Fruit fly (Drosophila melanogaster) whole organism, embryonic: ENCODE data around the gene barr.
A peak's percentile ranks its signal among the peaks of the same experiment; 100 is the strongest.

ENCODE experiments used
- Aef1 ChIP-seq: fragments of 200-800 bp; sonication (Bioruptor generic); IDR thresholded peaks from 3 replicates; pipeline ENCODE4 v1.3.6; 2022; ENCODE audit warnings: missing biosample characterization, missing genetic modification characterization
- Bgb ChIP-seq: fragments of 200-800 bp; sonication (Bioruptor generic); IDR thresholded peaks from 2 replicates; pipeline ENCODE4 v1.3.6; 2022; ENCODE audit warnings: missing biosample characterization, missing genetic modification characterization; ENCODE audit not compliant: partially characterized antibody
- CG10321 ChIP-seq: fragments of 200-800 bp; sonication (Bioruptor generic); IDR thresholded peaks from 2 replicates; pipeline ENCODE4 v1.3.6; 2022; ENCODE audit warnings: missing biosample characterization, missing genetic modification characterization
- CG11085 ChIP-seq: fragments of 200-800 bp; sonication (Bioruptor generic); IDR thresholded peaks from 2 replicates; pipeline ENCODE4 v1.3.6; 2022; ENCODE audit warnings: missing biosample characterization, missing genetic modification characterization
- CG11504 ChIP-seq: fragments of 200-800 bp; sonication (Bioruptor generic); optimal IDR thresholded peaks from 3 replicates; lab custom pipeline; 2019; ENCODE audit warnings: missing biosample characterization, mild to moderate bottlenecking, missing genetic modification characterization, moderate library complexity
- CG12071 ChIP-seq: fragments of 200-800 bp; sonication (Bioruptor generic); optimal IDR thresholded peaks from 3 replicates; lab custom pipeline; 2018; ENCODE audit warnings: missing biosample characterization, mild to moderate bottlenecking, missing genetic modification characterization
- CG13296 ChIP-seq: fragments of 200-800 bp; sonication (Bioruptor generic); optimal IDR thresholded peaks from 3 replicates; lab custom pipeline; 2018; ENCODE audit warnings: missing biosample characterization, mild to moderate bottlenecking, missing genetic modification characterization
- CG14965 ChIP-seq: fragments of 200-800 bp; sonication (Bioruptor generic); optimal IDR thresholded peaks from 2 replicates; lab custom pipeline; 2016; ENCODE audit warnings: missing biosample characterization, missing genetic modification characterization, borderline replicate concordance
- CG15514 ChIP-seq: fragments of 200-800 bp; sonication (Bioruptor generic); optimal IDR thresholded peaks from 3 replicates; lab custom pipeline; 2017; ENCODE audit warnings: missing biosample characterization, missing genetic modification characterization, mild to moderate bottlenecking, moderate library complexity, missing genetic modification reagents
- CG16815 ChIP-seq: fragments of 200-800 bp; sonication (Bioruptor generic); optimal IDR thresholded peaks from 3 replicates; lab custom pipeline; 2017; ENCODE audit warnings: missing biosample characterization, mild to moderate bottlenecking, missing genetic modification characterization
- CG1792 ChIP-seq: fragments of 200-800 bp; sonication (Bioruptor generic); optimal IDR thresholded peaks from 2 replicates; lab custom pipeline; 2016; ENCODE audit warnings: missing biosample characterization, missing genetic modification characterization
- CG31224 ChIP-seq: fragments of 200-800 bp; sonication (Bioruptor generic); IDR thresholded peaks from 2 replicates; pipeline ENCODE4 v1.3.6; 2022; ENCODE audit warnings: missing biosample characterization, missing genetic modification characterization
- CG4282 ChIP-seq: fragments of 200-800 bp; sonication (Bioruptor generic); optimal IDR thresholded peaks from 2 replicates; lab custom pipeline; 2016; ENCODE audit warnings: missing biosample characterization, missing genetic modification characterization
- CG4360 ChIP-seq: fragments of 200-800 bp; sonication (Bioruptor generic); IDR thresholded peaks from 2 replicates; pipeline ENCODE4 v1.3.6; 2022; ENCODE audit warnings: missing biosample characterization, missing genetic modification characterization
- CG4854 ChIP-seq: fragments of 200-800 bp; sonication (Bioruptor generic); optimal IDR thresholded peaks from 2 replicates; lab custom pipeline; 2016; ENCODE audit warnings: missing biosample characterization, missing genetic modification characterization, inconsistent platforms
- CG5245 ChIP-seq: fragments of 200-800 bp; sonication (Bioruptor generic); optimal IDR thresholded peaks from 3 replicates; lab custom pipeline; 2016; ENCODE audit warnings: missing biosample characterization, missing genetic modification characterization
- CG8924 ChIP-seq: fragments of 200-800 bp; optimal IDR thresholded peaks from 3 replicates; lab custom pipeline; 2019; ENCODE audit warnings: missing biosample characterization, mild to moderate bottlenecking, missing genetic modification characterization, moderate library complexity
- CG9437 ChIP-seq: fragments of 200-800 bp; sonication (Bioruptor generic); optimal IDR thresholded peaks from 2 replicates; lab custom pipeline; 2018; ENCODE audit warnings: missing biosample characterization, mild to moderate bottlenecking, missing genetic modification characterization
- CkIIα-i1 ChIP-seq: fragments of 200-800 bp; sonication (Bioruptor generic); IDR thresholded peaks from 2 replicates; pipeline ENCODE4 v1.3.6; 2022; ENCODE audit warnings: missing biosample characterization, missing genetic modification characterization
- D19B ChIP-seq: fragments of 200-800 bp; sonication (Bioruptor generic); optimal IDR thresholded peaks from 2 replicates; lab custom pipeline; 2017; ENCODE audit warnings: missing biosample characterization, mild to moderate bottlenecking, missing genetic modification characterization
- Deaf1 ChIP-seq: fragments of 200-800 bp; optimal IDR thresholded peaks from 3 replicates; lab custom pipeline; 2019; ENCODE audit warnings: missing biosample characterization, mild to moderate bottlenecking, missing genetic modification characterization, moderate library complexity
- Dp ChIP-seq: fragments of 200-800 bp; sonication (Bioruptor generic); optimal IDR thresholded peaks from 2 replicates; lab custom pipeline; 2018; ENCODE audit warnings: missing biosample characterization, mild to moderate bottlenecking, missing genetic modification characterization, moderate library complexity
- E2f1 ChIP-seq: fragments of 200-800 bp; sonication (Bioruptor generic); IDR thresholded peaks from 2 replicates; pipeline ENCODE4 v1.3.6; 2022; ENCODE audit warnings: missing biosample characterization, missing genetic modification characterization
- Ets65A ChIP-seq: fragments of 200-800 bp; sonication (Bioruptor generic); peaks from one replicate; lab custom pipeline; 2016; ENCODE audit warnings: missing biosample characterization, missing genetic modification characterization
- Gsc ChIP-seq: fragments of 200-800 bp; sonication (Bioruptor generic); IDR thresholded peaks from 2 replicates; pipeline ENCODE4 v1.3.6; 2022; ENCODE audit warnings: missing biosample characterization, missing genetic modification characterization
- Lhr ChIP-seq: fragments of 200-800 bp; sonication (Bioruptor generic); optimal IDR thresholded peaks from 3 replicates; lab custom pipeline; 2017; ENCODE audit warnings: mild to moderate bottlenecking, missing biosample characterization, missing genetic modification reagents, missing genetic modification characterization
- Pdp1 ChIP-seq, 2 experiments: fragments of 200-800 bp; sonication (Bioruptor generic); optimal IDR thresholded peaks; 3 replicates each; lab custom pipeline; 2016; ENCODE audit warnings: missing biosample characterization in 2 of 2, missing genetic modification characterization in 2 of 2, mild to moderate bottlenecking in 1 of 2, moderate library complexity in 1 of 2
- Ptx1 ChIP-seq: fragments of 200-800 bp; sonication (Bioruptor generic); IDR thresholded peaks from 2 replicates; pipeline ENCODE4 v1.3.6; 2022; ENCODE audit warnings: missing biosample characterization, missing genetic modification characterization
- ash1 ChIP-seq: fragments of 200-800 bp; sonication (Bioruptor generic); optimal IDR thresholded peaks from 2 replicates; lab custom pipeline; 2018; ENCODE audit warnings: missing biosample characterization, mild to moderate bottlenecking, missing genetic modification characterization
- cg ChIP-seq: fragments of 200-800 bp; sonication (Bioruptor generic); optimal IDR thresholded peaks from 3 replicates; lab custom pipeline; 2019; ENCODE audit warnings: missing biosample characterization, mild to moderate bottlenecking, missing genetic modification characterization, moderate library complexity
- ci ChIP-seq: fragments of 200-800 bp; sonication (Bioruptor generic); IDR thresholded peaks from 3 replicates; pipeline ENCODE4 v1.3.6; 2022; ENCODE audit warnings: missing biosample characterization, missing genetic modification characterization
- emc ChIP-seq: fragments of 200-800 bp; sonication (Bioruptor generic); optimal IDR thresholded peaks from 2 replicates; lab custom pipeline; 2016; ENCODE audit warnings: missing biosample characterization, missing genetic modification characterization
- ewg ChIP-seq: fragments of 200-800 bp; sonication (Bioruptor generic); optimal IDR thresholded peaks from 3 replicates; lab custom pipeline; 2017; ENCODE audit warnings: mild to moderate bottlenecking, missing biosample characterization, missing genetic modification reagents, missing genetic modification characterization
- fu2 ChIP-seq: fragments of 200-800 bp; sonication (Bioruptor generic); optimal IDR thresholded peaks from 2 replicates; lab custom pipeline; 2016; ENCODE audit warnings: missing biosample characterization, missing genetic modification characterization
- her ChIP-seq: fragments of 200-800 bp; sonication (Bioruptor generic); optimal IDR thresholded peaks from 2 replicates; lab custom pipeline; 2016; ENCODE audit warnings: missing biosample characterization, missing genetic modification characterization
- lov ChIP-seq, 2 experiments: fragments of 200-800 bp in 1 of 2; fragments of >200 bp in 1 of 2; sonication (Bioruptor generic) in 1 of 2; IDR thresholded peaks in 1 of 2; optimal IDR thresholded peaks in 1 of 2; 2 replicates in 1 of 2; 3 replicates in 1 of 2; pipeline versions ENCODE4 v1.3.6 to Lab custom; 2017 to 2022; ENCODE audit warnings: missing biosample characterization in 1 of 2, missing genetic modification characterization in 1 of 2
- nerfin-1 ChIP-seq: fragments of 200-800 bp; sonication (Bioruptor generic); optimal IDR thresholded peaks from 3 replicates; lab custom pipeline; 2019; ENCODE audit warnings: missing biosample characterization, mild to moderate bottlenecking, missing genetic modification characterization, moderate library complexity
- phol ChIP-seq: fragments of 200-800 bp; sonication (Bioruptor generic); optimal IDR thresholded peaks from 3 replicates; lab custom pipeline; 2018; ENCODE audit warnings: missing biosample characterization, mild to moderate bottlenecking, missing genetic modification characterization, moderate library complexity
- ro ChIP-seq: fragments of 200-800 bp; sonication (Bioruptor generic); IDR thresholded peaks from 2 replicates; pipeline ENCODE4 v1.3.6; 2022; ENCODE audit warnings: missing biosample characterization, missing genetic modification characterization
- sd ChIP-seq: fragments of 200-800 bp; sonication (Bioruptor generic); optimal IDR thresholded peaks from 3 replicates; lab custom pipeline; 2018; ENCODE audit warnings: missing biosample characterization, mild to moderate bottlenecking, missing genetic modification characterization, moderate library complexity
- sna ChIP-seq: fragments of 200-800 bp; sonication (Bioruptor generic); IDR thresholded peaks from 2 replicates; pipeline ENCODE4 v1.3.6; 2022; ENCODE audit warnings: missing biosample characterization, missing genetic modification characterization; ENCODE audit not compliant: partially characterized antibody
- sob ChIP-seq: fragments of 200-800 bp; sonication (Bioruptor generic); IDR thresholded peaks from 2 replicates; pipeline ENCODE4 v1.3.6; 2022; ENCODE audit warnings: missing biosample characterization, missing genetic modification characterization
- stwl ChIP-seq: fragments of 200-800 bp; sonication (Bioruptor generic); optimal IDR thresholded peaks from 3 replicates; lab custom pipeline; 2018; ENCODE audit warnings: missing biosample characterization, mild to moderate bottlenecking, missing genetic modification characterization, moderate library complexity
- trem ChIP-seq: fragments of 200-800 bp; optimal IDR thresholded peaks from 3 replicates; lab custom pipeline; 2019; ENCODE audit warnings: missing biosample characterization, mild to moderate bottlenecking, missing genetic modification characterization, moderate library complexity
- trh ChIP-seq: fragments of 200-800 bp; sonication (Bioruptor generic); optimal IDR thresholded peaks from 2 replicates; lab custom pipeline; 2016; ENCODE audit warnings: missing biosample characterization, missing genetic modification characterization
- vnd ChIP-seq: fragments of 200-800 bp; sonication (Bioruptor generic); IDR thresholded peaks from 3 replicates; pipeline ENCODE4 v1.3.6; 2022; ENCODE audit warnings: missing biosample characterization, missing genetic modification characterization; ENCODE audit not compliant: partially characterized antibody
- wor ChIP-seq: fragments of 200-800 bp; sonication (Bioruptor generic); IDR thresholded peaks from 2 replicates; pipeline ENCODE4 v1.3.6; 2022; ENCODE audit warnings: missing biosample characterization, missing genetic modification characterization
- zen ChIP-seq: fragments of 200-800 bp; sonication (Bioruptor generic); optimal IDR thresholded peaks from 3 replicates; lab custom pipeline; 2018; ENCODE audit warnings: missing biosample characterization, mild to moderate bottlenecking, missing genetic modification characterization, moderate library complexity

Gene barr

DNA sequence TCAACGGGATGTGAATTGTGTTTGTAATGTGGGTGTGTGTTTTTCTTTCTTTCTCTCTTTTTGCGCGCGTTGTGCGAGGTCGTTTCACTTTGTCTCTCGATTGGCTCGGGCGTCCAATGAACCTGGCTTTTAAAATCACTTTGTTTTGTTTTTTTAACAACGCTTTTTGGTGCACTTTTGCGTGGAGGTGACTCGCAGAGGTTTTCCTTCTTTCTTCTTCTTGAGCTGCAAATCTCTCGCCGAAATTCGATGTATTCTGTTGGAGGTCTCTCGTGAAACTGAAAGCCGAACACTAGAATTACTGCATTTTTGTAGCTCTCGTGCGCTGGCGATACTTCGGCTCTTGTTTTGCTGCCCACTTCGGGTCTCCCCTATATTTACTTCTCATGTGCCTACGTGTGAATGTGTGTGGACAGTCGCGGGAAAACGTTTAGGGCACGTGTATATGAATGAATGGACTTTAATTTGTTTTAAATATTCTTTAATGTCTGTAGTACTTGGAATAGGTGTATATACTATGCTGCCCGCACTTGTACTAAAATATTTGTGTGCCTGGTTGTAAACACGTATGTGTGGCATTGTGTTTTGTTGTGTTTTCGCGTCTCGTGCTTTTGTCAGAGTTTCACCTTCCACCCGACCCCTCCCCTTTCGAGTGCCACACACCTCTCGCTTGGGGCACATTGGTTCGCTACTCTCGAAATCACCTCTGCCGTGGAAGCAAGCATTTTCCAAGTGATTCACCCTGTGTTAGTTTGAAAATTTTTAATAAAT lies 23.8 kb upstream of the barr start, which contains the start of gene fok (continued):
- TF ChIP-seq trh (GFP tag; lab: Kevin White, UChicago) (peak; percentile 76), sd (peak; percentile 99), CG4360 (peak; percentile 49; the same call in 1 of the 2 replicates), E2f1 (GFP tag; lab: Robert Waterston, UW) (peak; percentile 92), sob (peak; percentile 98), CG15514 (GFP tag; lab: Kevin White, UChicago) (peak; percentile 92), stwl (tag; lab: Kevin White, UChicago) (peak; percentile 24), zen (tag; lab: Kevin White, UChicago) (peak; percentile 92), Gsc (GFP tag; lab: Robert Waterston, UW) (no peak; the same call in 1 of the 2 replicates), cg (GFP tag; lab: Kevin White, UChicago) (peak; percentile 88), CG10321 (GFP tag; lab: Robert Waterston, UW) (peak; percentile 71; the same call in 1 of the 2 replicates), Bgb (GFP tag; lab: Robert Waterston, UW) (peak; percentile 66), CG11504 (tag; lab: Kevin White, UChicago) (peak; percentile 97), ro (GFP tag; lab: Robert Waterston, UW) (peak; percentile 86), lov (optimal IDR thresholded peaks at IDR 0.05; lab: Kevin White, UChicago) (no peak), lov (GFP tag; IDR thresholded peaks at IDR 0.05; lab: Robert Waterston, UW) (peak; percentile 79; the same call in 2 of the 3 replicates), CG4854 (GFP tag; lab: Kevin White, UChicago) (peak; percentile 91), Deaf1 (peak; percentile 100), her (peak; percentile 91), CG13296 (peak; percentile 98), wor (peak; percentile 91), CG5245 (peak; percentile 90), sna (GFP tag; lab: Robert Waterston, UW) (no peak), ci (GFP tag; lab: Robert Waterston, UW) (peak; percentile 96), Aef1 (peak; percentile 94), CG11085 (GFP tag; lab: Robert Waterston, UW) (peak; percentile 79), CG31224 (peak; percentile 84), CG12071 (GFP tag; lab: Kevin White, UChicago) (peak; percentile 96), emc (GFP tag; lab: Kevin White, UChicago) (peak; percentile 71), CG9437 (GFP tag; lab: Kevin White, UChicago) (peak; percentile 91), Dp (peak; percentile 26), ash1 (GFP tag; lab: Kevin White, UChicago) (peak; percentile 76), CkIIα-i1 (GFP tag; lab: Robert Waterston, UW) (no peak), Pdp1 (GFP tag; optimal IDR thresholded peaks at IDR 0.05; lab: Kevin White, UChicago) (peak; percentile 94), CG14965 (GFP tag; lab: Kevin White, UChicago) (peak; percentile 38), nerfin-1 (peak; percentile 95), CG8924 (tag; lab: Kevin White, UChicago) (peak; percentile 98), D19B (GFP tag; lab: Kevin White, UChicago) (peak; percentile 86), phol (peak; percentile 93), vnd (no peak; the same call in 2 of the 3 replicates), CG16815 (GFP tag; lab: Kevin White, UChicago) (peak; percentile 93), CG1792 (GFP tag; lab: Kevin White, UChicago) (peak; percentile 89), Ets65A (GFP tag; lab: Kevin White, UChicago) (peak; percentile 98), trem (tag; lab: Kevin White, UChicago) (peak; percentile 93), CG4282 (peak; percentile 84), Lhr (GFP tag; lab: Kevin White, UChicago) (peak; percentile 87), Ptx1 (peak; percentile 97), ewg (peak; percentile 91), fu2 (GFP tag; lab: Kevin White, UChicago) (peak; percentile 92)
